Worm (Caenorhabditis elegans) whole organism, L1 larva: ENCODE measurements around the gene trul-1.

Experiments
- C04F5.9 ChIP-seq: sonication (generic microtip); optimal IDR thresholded peaks from 2 replicates; lab custom pipeline; 2016; ENCODE audit warnings: missing genetic modification characterization, missing compliant biosample characterization
- C16A3.4 ChIP-seq: fragments of 150-350 bp; optimal IDR thresholded peaks from 2 replicates; lab custom pipeline; 2014; ENCODE audit warnings: missing biosample characterization, missing genetic modification characterization
- C34B4.2 ChIP-seq: sonication (generic microtip); optimal IDR thresholded peaks from 2 replicates; lab custom pipeline; 2017; ENCODE audit warnings: mild to moderate bottlenecking, missing genetic modification characterization, missing compliant biosample characterization
- alr-1 ChIP-seq: fragments of 200-800 bp; sonication (Bioruptor generic); optimal IDR thresholded peaks from 2 replicates; lab custom pipeline; 2018; ENCODE audit warnings: borderline replicate concordance, mild to moderate bottlenecking, missing genetic modification characterization, missing compliant biosample characterization
- blmp-1 ChIP-seq: fragments of 150-350 bp; optimal IDR thresholded peaks from 2 replicates; lab custom pipeline; 2014; ENCODE audit warnings: missing biosample characterization, missing genetic modification characterization
- ceh-8 ChIP-seq: fragments of 200-800 bp; sonication (Bioruptor generic); optimal IDR thresholded peaks from 2 replicates; lab custom pipeline; 2018; ENCODE audit warnings: mild to moderate bottlenecking, missing genetic modification characterization, moderate library complexity, missing compliant biosample characterization
- ceh-82 ChIP-seq, 3 experiments: fragments of 150-350 bp in 1 of 3; sonication (generic microtip) in 2 of 3; optimal IDR thresholded peaks; 2 replicates each; lab custom pipeline; 2014 to 2017; ENCODE audit warnings: missing biosample characterization in 3 of 3, missing genetic modification characterization in 3 of 3
- ceh-88 ChIP-seq: fragments of 200-800 bp; sonication (Bioruptor generic); IDR thresholded peaks from 2 replicates; pipeline ENCODE4 v1.3.6; 2022; ENCODE audit warnings: missing genetic modification characterization, missing compliant biosample characterization
- dsc-1 ChIP-seq: sonication (generic microtip); optimal IDR thresholded peaks from 2 replicates; lab custom pipeline; 2016; ENCODE audit warnings: mild to moderate bottlenecking, missing genetic modification characterization, missing compliant biosample characterization
- efl-1 ChIP-seq, 4 experiments: fragments of 150-350 bp; optimal IDR thresholded peaks in 3 of 4; peaks in 1 of 4; 1 replicate in 1 of 4; 2 replicates in 3 of 4; lab custom pipeline; 2014; ENCODE audit warnings: missing biosample characterization in 2 of 4, missing genetic modification characterization in 2 of 4, missing genetic modification reagents in 2 of 4
- egl-13 ChIP-seq: sonication (generic microtip); optimal IDR thresholded peaks from 2 replicates; lab custom pipeline; 2016; ENCODE audit warnings: missing genotype, missing genetic modification reagents, missing genetic modification characterization, missing compliant biosample characterization
- elt-2 ChIP-seq: sonication (generic microtip); optimal IDR thresholded peaks from 2 replicates; lab custom pipeline; 2016; ENCODE audit warnings: missing genetic modification characterization, mild to moderate bottlenecking, inconsistent platforms, missing compliant biosample characterization, missing genetic modification reagents
- elt-3 ChIP-seq, 6 experiments: fragments of 150-350 bp in 1 of 6; sonication (generic microtip); optimal IDR thresholded peaks; 2 replicates each; lab custom pipeline; 2017 to 2018; ENCODE audit warnings: missing biosample characterization in 6 of 6, missing genetic modification characterization in 6 of 6, inconsistent platforms in 1 of 6
- ets-5 ChIP-seq: fragments of 200-800 bp; sonication (Bioruptor generic); IDR thresholded peaks from 2 replicates; pipeline ENCODE4 v1.3.6; 2022; ENCODE audit warnings: missing genetic modification characterization, missing compliant biosample characterization
- fkh-10 ChIP-seq: sonication (generic microtip); optimal IDR thresholded peaks from 2 replicates; lab custom pipeline; 2017; ENCODE audit warnings: missing biosample characterization, missing genetic modification reagents, missing genetic modification characterization
- fos-1 ChIP-seq: fragments of 150-350 bp; optimal IDR thresholded peaks from 2 replicates; lab custom pipeline; 2014; ENCODE audit warnings: missing biosample characterization, missing genetic modification characterization
- grh-1 ChIP-seq: fragments of 200-800 bp; sonication (Bioruptor generic); IDR thresholded peaks from 2 replicates; pipeline ENCODE4 v1.3.6; 2022; ENCODE audit warnings: missing genetic modification reagents, missing genetic modification characterization, missing compliant biosample characterization
- hlh-17 ChIP-seq: fragments of 200-800 bp; sonication (Bioruptor generic); optimal IDR thresholded peaks from 2 replicates; lab custom pipeline; 2018; ENCODE audit warnings: missing genetic modification characterization, mild to moderate bottlenecking, missing compliant biosample characterization, moderate library complexity, borderline replicate concordance
- hlh-4 ChIP-seq: sonication (generic microtip); optimal IDR thresholded peaks from 2 replicates; lab custom pipeline; 2016; ENCODE audit warnings: mild to moderate bottlenecking, missing genetic modification characterization, missing compliant biosample characterization
- hpl-2 ChIP-seq: fragments of 150-350 bp; optimal IDR thresholded peaks from 2 replicates; lab custom pipeline; 2014; ENCODE audit warnings: missing biosample characterization, missing genetic modification reagents, missing genetic modification characterization
- irx-1 ChIP-seq: sonication (generic microtip); optimal IDR thresholded peaks from 2 replicates; lab custom pipeline; 2016; ENCODE audit warnings: missing genetic modification characterization, missing compliant biosample characterization
- jun-1 ChIP-seq: fragments of 150-350 bp; optimal IDR thresholded peaks from 2 replicates; lab custom pipeline; 2014; ENCODE audit warnings: missing biosample characterization, missing genetic modification reagents, missing genetic modification characterization
- lin-13 ChIP-seq: fragments of 150-350 bp; optimal IDR thresholded peaks from 2 replicates; lab custom pipeline; 2014; ENCODE audit warnings: missing biosample characterization, missing genetic modification reagents, missing genetic modification characterization
- lin-35 ChIP-seq, 2 experiments: fragments of 150-350 bp; optimal IDR thresholded peaks; 2 replicates each; lab custom pipeline; 2014; ENCODE audit warnings: missing biosample characterization in 2 of 2, missing genetic modification characterization in 2 of 2, missing genetic modification reagents in 2 of 2
- lir-3 ChIP-seq: sonication (generic microtip); optimal IDR thresholded peaks from 2 replicates; lab custom pipeline; 2016; ENCODE audit warnings: mild to moderate bottlenecking, missing genetic modification characterization, moderate library complexity, missing compliant biosample characterization; ENCODE audit not compliant: poor library complexity
- lsy-2 ChIP-seq, 2 experiments: fragments of 150-350 bp; optimal IDR thresholded peaks; 2 replicates each; lab custom pipeline; 2014; ENCODE audit warnings: missing biosample characterization in 2 of 2, missing genetic modification characterization in 2 of 2
- mab-9 ChIP-seq: fragments of 200-800 bp; sonication (Bioruptor generic); IDR thresholded peaks from 2 replicates; pipeline ENCODE4 v1.3.6; 2022; ENCODE audit warnings: missing genetic modification reagents, missing genetic modification characterization, missing compliant biosample characterization
- mdl-1 ChIP-seq, 2 experiments: fragments of 150-350 bp; optimal IDR thresholded peaks; 2 replicates each; lab custom pipeline; 2014 to 2017; ENCODE audit warnings: missing biosample characterization in 2 of 2, missing genetic modification characterization in 2 of 2, inconsistent platforms in 1 of 2
- mef-2 ChIP-seq: fragments of 150-350 bp; optimal IDR thresholded peaks from 2 replicates; lab custom pipeline; 2014; ENCODE audit warnings: missing biosample characterization, missing genetic modification characterization
- nhr-11 ChIP-seq: fragments of 150-350 bp; optimal IDR thresholded peaks from 2 replicates; lab custom pipeline; 2014; ENCODE audit warnings: missing biosample characterization, missing genetic modification characterization
- nhr-237 ChIP-seq: fragments of 150-350 bp; optimal IDR thresholded peaks from 2 replicates; lab custom pipeline; 2014; ENCODE audit warnings: missing biosample characterization, missing genetic modification characterization
- nhr-47 ChIP-seq: sonication (generic microtip); optimal IDR thresholded peaks from 2 replicates; lab custom pipeline; 2016; ENCODE audit warnings: mild to moderate bottlenecking, missing genetic modification characterization, moderate library complexity, missing compliant biosample characterization
- nhr-84 ChIP-seq: sonication (generic microtip); optimal IDR thresholded peaks from 2 replicates; lab custom pipeline; 2017; ENCODE audit warnings: missing biosample characterization, missing genetic modification characterization
- nhr-90 ChIP-seq: sonication (generic microtip); optimal IDR thresholded peaks from 2 replicates; lab custom pipeline; 2016; ENCODE audit warnings: mild to moderate bottlenecking, missing genetic modification characterization, missing compliant biosample characterization; ENCODE audit not compliant: poor library complexity
- pqm-1 ChIP-seq: sonication (generic microtip); optimal IDR thresholded peaks from 3 replicates; lab custom pipeline; 2017; ENCODE audit warnings: missing biosample characterization, missing genetic modification characterization
- rnt-1 ChIP-seq: sonication (generic microtip); optimal IDR thresholded peaks from 2 replicates; lab custom pipeline; 2016; ENCODE audit warnings: mild to moderate bottlenecking, missing genetic modification characterization, moderate library complexity, missing compliant biosample characterization
- skn-1 ChIP-seq: fragments of 150-350 bp; optimal IDR thresholded peaks from 2 replicates; lab custom pipeline; 2014; ENCODE audit warnings: missing biosample characterization, missing genetic modification characterization
- sptf-1 ChIP-seq: fragments of 150-350 bp; optimal IDR thresholded peaks from 2 replicates; lab custom pipeline; 2014; ENCODE audit warnings: missing biosample characterization, missing genetic modification characterization
- swsn-7 ChIP-seq: sonication (generic microtip); optimal IDR thresholded peaks from 2 replicates; lab custom pipeline; 2016; ENCODE audit warnings: missing genetic modification characterization, missing compliant biosample characterization
- tbx-2 ChIP-seq: sonication (generic microtip); optimal IDR thresholded peaks from 2 replicates; lab custom pipeline; 2016; ENCODE audit warnings: missing genetic modification characterization, missing compliant biosample characterization
- tlp-1 ChIP-seq: fragments of 150-350 bp; optimal IDR thresholded peaks from 2 replicates; lab custom pipeline; 2014; ENCODE audit warnings: missing biosample characterization, missing genetic modification characterization
- unc-30 ChIP-seq: sonication (generic microtip); optimal IDR thresholded peaks from 2 replicates; lab custom pipeline; 2017; ENCODE audit warnings: missing biosample characterization, missing genetic modification characterization
- unc-98 ChIP-seq: fragments of 200-800 bp; sonication (Bioruptor generic); IDR thresholded peaks from 2 replicates; pipeline ENCODE4 v1.3.6; 2022; ENCODE audit warnings: missing genetic modification characterization, missing compliant biosample characterization
- vab-15 ChIP-seq: sonication (generic microtip); optimal IDR thresholded peaks from 2 replicates; lab custom pipeline; 2017; ENCODE audit warnings: missing genotype, mild to moderate bottlenecking, missing genetic modification characterization, missing compliant biosample characterization
- xbp-1 ChIP-seq: sonication (generic microtip); optimal IDR thresholded peaks from 2 replicates; lab custom pipeline; 2016; ENCODE audit warnings: missing genetic modification characterization, missing compliant biosample characterization
- zag-1 ChIP-seq: fragments of 150-350 bp; optimal IDR thresholded peaks from 2 replicates; lab custom pipeline; 2014; ENCODE audit warnings: missing biosample characterization, missing genetic modification characterization
- ztf-11 ChIP-seq, 2 experiments: sonication (generic microtip); optimal IDR thresholded peaks; 2 replicates each; lab custom pipeline; 2016 to 2017; ENCODE audit warnings: missing genetic modification characterization in 2 of 2, missing biosample characterization in 1 of 2, missing compliant biosample characterization in 1 of 2
- ztf-4 ChIP-seq: fragments of 150-350 bp; optimal IDR thresholded peaks from 2 replicates; lab custom pipeline; 2014; ENCODE audit warnings: missing biosample characterization, missing genetic modification characterization

The trul-1 gene

DNA sequence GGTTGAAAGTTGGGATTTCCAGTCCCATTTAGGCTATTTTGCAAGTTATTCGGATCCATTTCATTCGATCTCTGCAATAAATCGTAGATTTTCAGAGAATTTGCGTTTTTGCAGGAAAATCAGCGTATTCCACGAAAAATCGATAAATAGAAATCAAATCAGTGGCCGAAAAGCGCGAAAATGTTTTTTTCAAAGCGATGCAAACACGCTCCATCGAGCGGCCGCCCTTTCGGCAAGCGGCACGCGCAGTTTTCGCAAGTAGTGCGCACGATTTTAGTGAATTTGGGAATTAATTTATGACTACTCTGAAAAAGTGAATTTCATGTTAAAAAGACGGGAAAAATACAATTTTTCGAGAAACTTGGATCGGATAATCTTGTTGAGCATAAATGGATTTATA, 27.3 kb downstream of the trul-1 start (continued):
- TF ChIP-seq pqm-1 (tag; lab: Kevin White, UChicago): peak; percentile 94
- TF ChIP-seq jun-1 (tag; lab: Kevin White, UChicago): peak; percentile 90
- peak; percentile 90 for TF ChIP-seq ceh-88 (GFP tag; lab: Robert Waterston, UW)
- TF ChIP-seq sptf-1 (tag; lab: Kevin White, UChicago): no peak
- peak; percentile 98 for TF ChIP-seq nhr-47 (tag; lab: Kevin White, UChicago)
- peak; percentile 95 to 97 for TF ChIP-seq efl-1 (optimal IDR thresholded peaks at IDR 0.05; lab: Kevin White, UChicago)
- peak; percentile 88 to 99 for TF ChIP-seq efl-1 (GFP tag; optimal IDR thresholded peaks at IDR 0.05 in 1 of 2; lab: Kevin White, UChicago)
- peak; percentile 96 for TF ChIP-seq xbp-1
- peak; percentile 92 for TF ChIP-seq fos-1 (tag; lab: Kevin White, UChicago)
- TF ChIP-seq ztf-11 (tag; optimal IDR thresholded peaks at IDR 0.05; lab: Kevin White, UChicago): peak; percentile 48 to 93
- peak; percentile 75 for TF ChIP-seq mef-2 (tag; lab: Kevin White, UChicago)
- TF ChIP-seq blmp-1 (tag; lab: Kevin White, UChicago): peak; percentile 75
- peak; percentile 95 for TF ChIP-seq ztf-4 (tag; lab: Kevin White, UChicago)
- peak; percentile 95 to 96 for TF ChIP-seq lsy-2 (tag; optimal IDR thresholded peaks at IDR 0.05; lab: Kevin White, UChicago)
- TF ChIP-seq hlh-17 (GFP tag; lab: Kevin White, UChicago): no peak
- peak; percentile 93 for TF ChIP-seq skn-1 (tag; lab: Kevin White, UChicago)
- peak in 5 of 6 experiments; percentile 39 to 94 (median 62) for TF ChIP-seq elt-3 (tag; optimal IDR thresholded peaks at IDR 0.05; lab: Kevin White, UChicago)
- TF ChIP-seq nhr-237: peak; percentile 86
- TF ChIP-seq elt-2: peak; percentile 79
- TF ChIP-seq nhr-90: peak; percentile 98
- peak; percentile 98 for TF ChIP-seq lin-13 (GFP tag; lab: Kevin White, UChicago)
- TF ChIP-seq ceh-82 (tag; optimal IDR thresholded peaks at IDR 0.05; lab: Kevin White, UChicago): peak; percentile 95 to 98 (median 96)
- peak; percentile 93 for TF ChIP-seq vab-15 (tag; lab: Kevin White, UChicago)
- TF ChIP-seq fkh-10 (GFP tag; lab: Kevin White, UChicago): peak; percentile 95
- TF ChIP-seq lir-3 (tag; lab: Kevin White, UChicago): peak; percentile 91
- TF ChIP-seq hpl-2 (GFP tag; lab: Kevin White, UChicago): peak; percentile 93
- TF ChIP-seq mab-9 (GFP tag; lab: Robert Waterston, UW): peak; percentile 90
- TF ChIP-seq unc-98 (GFP tag; lab: Robert Waterston, UW): peak; percentile 65; the same call in 1 of the 2 replicates
- peak; percentile 99 for TF ChIP-seq C16A3.4
- TF ChIP-seq ceh-8: peak; percentile 94
- TF ChIP-seq rnt-1 (tag; lab: Kevin White, UChicago): peak; percentile 98
- TF ChIP-seq hlh-4 (tag; lab: Kevin White, UChicago): no peak
- no peak for TF ChIP-seq alr-1
- TF ChIP-seq egl-13 (tag; lab: Kevin White, UChicago): peak; percentile 86
- TF ChIP-seq mdl-1 (tag; optimal IDR thresholded peaks at IDR 0.05; lab: Kevin White, UChicago): peak in 1 of 2 experiments; percentile 86
- peak; percentile 94 for TF ChIP-seq irx-1
- TF ChIP-seq unc-30 (tag; lab: Kevin White, UChicago): no peak
- TF ChIP-seq swsn-7 (tag; lab: Kevin White, UChicago): peak; percentile 97
- peak; percentile 85 for TF ChIP-seq nhr-11
- no peak for TF ChIP-seq ets-5 (GFP tag; lab: Robert Waterston, UW)
- TF ChIP-seq C04F5.9: peak; percentile 88
- TF ChIP-seq dsc-1 (tag; lab: Kevin White, UChicago): peak; percentile 96
- peak; percentile 92 for TF ChIP-seq grh-1 (GFP tag; lab: Robert Waterston, UW)
- TF ChIP-seq zag-1 (tag; lab: Kevin White, UChicago): peak; percentile 62
- TF ChIP-seq tlp-1 (tag; lab: Kevin White, UChicago): no peak
- peak; percentile 97 for TF ChIP-seq tbx-2
- peak; percentile 90 to 94 for TF ChIP-seq lin-35 (GFP tag; optimal IDR thresholded peaks at IDR 0.05; lab: Kevin White, UChicago)
- TF ChIP-seq C34B4.2 (tag; lab: Kevin White, UChicago): peak; percentile 64
- no peak for TF ChIP-seq nhr-84
